Worm (Caenorhabditis elegans) whole organism, mixed stage, embryonic: ENCODE measurements around the gene srbc-66.

Experiments used
- M03D4.4 ChIP-seq: sonication (generic microtip); optimal IDR thresholded peaks from 2 replicates; lab custom pipeline; 2017; ENCODE audit warnings: mild to moderate bottlenecking, missing genetic modification characterization, missing compliant biosample characterization
- bed-3 ChIP-seq: fragments of 200-800 bp; sonication (Bioruptor generic); optimal IDR thresholded peaks from 3 replicates; lab custom pipeline; 2018; ENCODE audit warnings: mild to moderate bottlenecking, missing genetic modification characterization, moderate library complexity, missing compliant biosample characterization
- blmp-1 ChIP-seq: fragments of 150-350 bp; optimal IDR thresholded peaks from 2 replicates; lab custom pipeline; 2014; ENCODE audit warnings: missing biosample characterization, missing genetic modification characterization
- ceh-39 ChIP-seq: fragments of 150-350 bp; optimal IDR thresholded peaks from 2 replicates; lab custom pipeline; 2014; ENCODE audit warnings: missing biosample characterization, missing genetic modification characterization
- ceh-43 ChIP-seq: fragments of 200-800 bp; sonication (Bioruptor generic); optimal IDR thresholded peaks from 2 replicates; lab custom pipeline; 2018; ENCODE audit warnings: mild to moderate bottlenecking, missing genetic modification characterization, moderate library complexity, missing compliant biosample characterization
- ceh-83 ChIP-seq: fragments of 200-800 bp; sonication (Bioruptor generic); optimal IDR thresholded peaks from 2 replicates; lab custom pipeline; 2018; ENCODE audit warnings: mild to moderate bottlenecking, missing genetic modification characterization, missing compliant biosample characterization
- ces-1 ChIP-seq: fragments of 150-350 bp; optimal IDR thresholded peaks from 2 replicates; lab custom pipeline; 2014; ENCODE audit warnings: missing biosample characterization, missing genetic modification reagents, missing genetic modification characterization
- cnd-1 ChIP-seq: fragments of 200-800 bp; sonication (Bioruptor generic); optimal IDR thresholded peaks from 2 replicates; lab custom pipeline; 2018; ENCODE audit warnings: mild to moderate bottlenecking, missing genetic modification characterization, missing compliant biosample characterization
- drap-1 ChIP-seq: fragments of 200-800 bp; sonication (Bioruptor generic); optimal IDR thresholded peaks from 3 replicates; lab custom pipeline; 2018; ENCODE audit warnings: mild to moderate bottlenecking, missing genetic modification characterization, missing compliant biosample characterization
- elt-1 ChIP-seq: sonication (generic microtip); optimal IDR thresholded peaks from 2 replicates; lab custom pipeline; 2017; ENCODE audit warnings: missing genetic modification characterization, mild to moderate bottlenecking, missing compliant biosample characterization, antibody characterized with exemption, moderate library complexity, borderline replicate concordance; ENCODE audit not compliant: insufficient read depth
- elt-3 ChIP-seq: fragments of 150-350 bp; optimal IDR thresholded peaks from 2 replicates; lab custom pipeline; 2014; ENCODE audit warnings: missing biosample characterization, missing genetic modification characterization
- flh-1 ChIP-seq: fragments of 200-800 bp; sonication (Bioruptor generic); optimal IDR thresholded peaks from 2 replicates; lab custom pipeline; 2018; ENCODE audit warnings: mild to moderate bottlenecking, missing genetic modification characterization, moderate library complexity, missing compliant biosample characterization
- ham-2 ChIP-seq: fragments of 200-800 bp; sonication (Bioruptor generic); optimal IDR thresholded peaks from 2 replicates; lab custom pipeline; 2018; ENCODE audit warnings: mild to moderate bottlenecking, missing genetic modification characterization, missing compliant biosample characterization
- hlh-1 ChIP-seq: fragments of 150-350 bp; optimal IDR thresholded peaks from 2 replicates; lab custom pipeline; 2014; ENCODE audit warnings: missing biosample characterization, missing genetic modification reagents, missing genetic modification characterization
- lin-13 ChIP-seq: fragments of 150-350 bp; optimal IDR thresholded peaks from 2 replicates; lab custom pipeline; 2014; ENCODE audit warnings: missing biosample characterization, missing genetic modification characterization
- lin-32 ChIP-seq: fragments of 200-800 bp; sonication (Bioruptor generic); optimal IDR thresholded peaks from 2 replicates; lab custom pipeline; 2018; ENCODE audit warnings: mild to moderate bottlenecking, missing genetic modification characterization, missing compliant biosample characterization
- lsy-2 ChIP-seq: fragments of 150-350 bp; optimal IDR thresholded peaks from 2 replicates; lab custom pipeline; 2014; ENCODE audit warnings: missing biosample characterization, missing genetic modification characterization
- mab-5 ChIP-seq: fragments of 150-350 bp; optimal IDR thresholded peaks from 2 replicates; lab custom pipeline; 2014; ENCODE audit warnings: missing biosample characterization, missing genetic modification characterization
- mep-1 ChIP-seq: fragments of 150-350 bp; optimal IDR thresholded peaks from 2 replicates; lab custom pipeline; 2017; ENCODE audit warnings: missing biosample characterization, missing genetic modification reagents, missing genetic modification characterization, inconsistent platforms
- nhr-12 ChIP-seq: fragments of 150-350 bp; optimal IDR thresholded peaks from 2 replicates; lab custom pipeline; 2014; ENCODE audit warnings: missing biosample characterization, missing genetic modification characterization
- nhr-2 ChIP-seq: fragments of 150-350 bp; optimal IDR thresholded peaks from 2 replicates; lab custom pipeline; 2014; ENCODE audit warnings: missing biosample characterization, missing genetic modification characterization
- nhr-237 ChIP-seq: fragments of 150-350 bp; optimal IDR thresholded peaks from 2 replicates; lab custom pipeline; 2014; ENCODE audit warnings: missing biosample characterization, missing genetic modification characterization
- nhr-28 ChIP-seq: fragments of 150-350 bp; optimal IDR thresholded peaks from 2 replicates; lab custom pipeline; 2014; ENCODE audit warnings: missing biosample characterization, missing genetic modification characterization
- nhr-76 ChIP-seq: sonication (generic microtip); optimal IDR thresholded peaks from 2 replicates; lab custom pipeline; 2017; ENCODE audit warnings: missing biosample characterization, missing genetic modification characterization
- pha-4 ChIP-seq: fragments of 150-350 bp; optimal IDR thresholded peaks from 2 replicates; lab custom pipeline; 2018; ENCODE audit warnings: missing biosample characterization, missing genetic modification reagents, missing genetic modification characterization
- sem-2 ChIP-seq: fragments of 200-800 bp; sonication (Bioruptor generic); optimal IDR thresholded peaks from 2 replicates; lab custom pipeline; 2018; ENCODE audit warnings: mild to moderate bottlenecking, missing genetic modification characterization, missing compliant biosample characterization
- snpc-4 ChIP-seq: fragments of 150-350 bp; optimal IDR thresholded peaks from 2 replicates; lab custom pipeline; 2014; ENCODE audit warnings: missing biosample characterization, missing genetic modification characterization
- tbx-8 ChIP-seq: fragments of 200-800 bp; sonication (Bioruptor generic); optimal IDR thresholded peaks from 2 replicates; lab custom pipeline; 2018; ENCODE audit warnings: mild to moderate bottlenecking, missing genetic modification characterization, moderate library complexity, missing compliant biosample characterization
- unc-39 ChIP-seq: fragments of 150-350 bp; optimal IDR thresholded peaks from 2 replicates; lab custom pipeline; 2014; ENCODE audit warnings: missing biosample characterization, missing genetic modification characterization
- unc-62 ChIP-seq: fragments of 150-350 bp; optimal IDR thresholded peaks from 2 replicates; lab custom pipeline; 2014; ENCODE audit warnings: missing biosample characterization, missing genetic modification reagents, missing genetic modification characterization
- ztf-11 ChIP-seq: fragments of 150-350 bp; optimal IDR thresholded peaks from 2 replicates; lab custom pipeline; 2014; ENCODE audit warnings: missing biosample characterization, missing genetic modification characterization

Gene srbc-66

ce11 chrV:3512381-3512780 lies 18.1 kb upstream of the srbc-66 start, which contains the start of gene str-226:
str-226 (plus strand) TSS chrV:3512681.
- TF ChIP-seq snpc-4 (tag; lab: Kevin White, UChicago) = no peak

ce11 chrV:3517889-3518288 lies 12.6 kb upstream of the srbc-66 start, which contains the start of gene str-227:
str-227 (plus strand) TSS chrV:3518189.
- no peak for TF ChIP-seq blmp-1 (tag; lab: Kevin White, UChicago)
- no peak for TF ChIP-seq nhr-237 (tag; lab: Kevin White, UChicago)
- TF ChIP-seq unc-62 (GFP tag; lab: Kevin White, UChicago) = no peak

ce11 chrV:3523262-3523661 lies 7.2 kb upstream of the srbc-66 start, which contains the start of gene irg-1:
irg-1 (plus strand) TSS chrV:3523587.
- TF ChIP-seq M03D4.4 (tag; lab: Kevin White, UChicago) (no peak), drap-1 (GFP tag; lab: Kevin White, UChicago) (no peak), blmp-1 (tag; lab: Kevin White, UChicago) (no peak), nhr-76 (no peak), nhr-237 (tag; lab: Kevin White, UChicago) (no peak), ceh-83 (GFP tag; lab: Kevin White, UChicago) (no peak), ceh-39 (tag; lab: Kevin White, UChicago) (no peak), cnd-1 (tag; lab: Kevin White, UChicago) (no peak), nhr-2 (tag; lab: Kevin White, UChicago) (no peak), mep-1 (tag; lab: Kevin White, UChicago) (no peak), hlh-1 (tag; lab: Kevin White, UChicago) (no peak), nhr-12 (no peak)
- TF ChIP-seq, all 35 proteins: peak for 0

ce11 chrV:3524970-3525369 lies 5.5 kb upstream of the srbc-66 start, which contains the start of gene T24A6.7:
T24A6.7 (plus strand) TSS chrV:3525270.
- TF ChIP-seq lsy-2 (tag; lab: Kevin White, UChicago) (no peak), ztf-11 (no peak), lin-32 (GFP tag; lab: Kevin White, UChicago) (no peak), tbx-8 (GFP tag; lab: Kevin White, UChicago) (no peak), blmp-1 (tag; lab: Kevin White, UChicago) (no peak), ham-2 (GFP tag; lab: Kevin White, UChicago) (no peak), elt-1 (no peak), nhr-237 (tag; lab: Kevin White, UChicago) (no peak), bed-3 (GFP tag; lab: Kevin White, UChicago) (no peak), mep-1 (tag; lab: Kevin White, UChicago) (no peak), ceh-39 (tag; lab: Kevin White, UChicago) (no peak), mab-5 (tag; lab: Kevin White, UChicago) (no peak), unc-39 (no peak), ces-1 (no peak), nhr-28 (no peak), pha-4 (no peak), M03D4.4 (tag; lab: Kevin White, UChicago) (no peak)

ce11 chrV:3526882-3527281 lies 3.6 kb upstream of the srbc-66 start, which contains the start of gene str-260:
str-260 (plus strand) TSS chrV:3527182.
- TF ChIP-seq unc-39 (no peak), blmp-1 (tag; lab: Kevin White, UChicago) (no peak), nhr-2 (tag; lab: Kevin White, UChicago) (no peak), nhr-237 (tag; lab: Kevin White, UChicago) (no peak), nhr-28 (no peak), lsy-2 (tag; lab: Kevin White, UChicago) (no peak), hlh-1 (tag; lab: Kevin White, UChicago) (no peak), tbx-8 (GFP tag; lab: Kevin White, UChicago) (no peak), ceh-83 (GFP tag; lab: Kevin White, UChicago) (no peak), elt-1 (no peak), bed-3 (GFP tag; lab: Kevin White, UChicago) (no peak), M03D4.4 (tag; lab: Kevin White, UChicago) (no peak), elt-3 (tag; lab: Kevin White, UChicago) (no peak), lin-13 (no peak), mep-1 (tag; lab: Kevin White, UChicago) (no peak), ztf-11 (no peak), flh-1 (GFP tag; lab: Kevin White, UChicago) (no peak)

- TF ChIP-seq sem-2 (GFP tag; lab: Kevin White, UChicago) (no peak), flh-1 (GFP tag; lab: Kevin White, UChicago) (no peak), bed-3 (GFP tag; lab: Kevin White, UChicago) (no peak), elt-1 (no peak), hlh-1 (tag; lab: Kevin White, UChicago) (no peak), ceh-43 (GFP tag; lab: Kevin White, UChicago) (no peak), pha-4 (no peak), ham-2 (GFP tag; lab: Kevin White, UChicago) (no peak), lin-13 (no peak)
- TF ChIP-seq, all 35 proteins: peak for 0
These were observed 4.8 kb downstream of the srbc-66 start, which contains the start of gene nhr-221 for ce11 chrV:3535260-3535659. nhr-221 (minus strand) TSS chrV:3535360.
